Worm (Caenorhabditis elegans) whole organism, L3 larva: ENCODE results near the gene cec-5.

Experiments
- R02D3.7 ChIP-seq: fragments of 150-350 bp; optimal IDR thresholded peaks from 2 replicates; lab custom pipeline; 2014; ENCODE audit warnings: missing biosample characterization, missing genetic modification characterization
- ZK546.5 ChIP-seq: sonication (generic microtip); optimal IDR thresholded peaks from 2 replicates; lab custom pipeline; 2017; ENCODE audit warnings: missing biosample characterization, missing genetic modification characterization
- aly-2 ChIP-seq: fragments of 150-350 bp; optimal IDR thresholded peaks from 2 replicates; lab custom pipeline; 2014; ENCODE audit warnings: missing biosample characterization, missing genetic modification characterization
- ceh-16 ChIP-seq: sonication (generic microtip); optimal IDR thresholded peaks from 2 replicates; lab custom pipeline; 2017; ENCODE audit warnings: missing biosample characterization, missing genetic modification characterization
- ceh-28 ChIP-seq: fragments of 150-350 bp; optimal IDR thresholded peaks from 2 replicates; lab custom pipeline; 2014; ENCODE audit warnings: missing biosample characterization, missing genetic modification reagents, missing genetic modification characterization
- ceh-82 ChIP-seq: fragments of 150-350 bp; optimal IDR thresholded peaks from 2 replicates; lab custom pipeline; 2014; ENCODE audit warnings: missing biosample characterization, missing genetic modification characterization
- ceh-9 ChIP-seq: sonication (generic microtip); optimal IDR thresholded peaks from 2 replicates; lab custom pipeline; 2018; ENCODE audit warnings: missing biosample characterization, missing genetic modification characterization
- daf-12 ChIP-seq: fragments of 150-350 bp; optimal IDR thresholded peaks from 2 replicates; lab custom pipeline; 2014; ENCODE audit warnings: missing biosample characterization, missing genetic modification reagents, missing genetic modification characterization
- egl-27 ChIP-seq: sonication (generic microtip); optimal IDR thresholded peaks from 4 replicates; lab custom pipeline; 2017; ENCODE audit warnings: missing biosample characterization, missing genetic modification reagents, missing genetic modification characterization
- egl-5 ChIP-seq: fragments of 150-350 bp; optimal IDR thresholded peaks from 2 replicates; lab custom pipeline; 2017; ENCODE audit warnings: missing biosample characterization, missing genetic modification reagents, missing genetic modification characterization, inconsistent platforms
- elt-1 ChIP-seq: fragments of 150-350 bp; optimal IDR thresholded peaks from 2 replicates; lab custom pipeline; 2014; ENCODE audit warnings: missing biosample characterization, missing genetic modification characterization
- elt-2 ChIP-seq: sonication (generic microtip); optimal IDR thresholded peaks from 2 replicates; lab custom pipeline; 2016; ENCODE audit warnings: missing genetic modification reagents, mild to moderate bottlenecking, missing genetic modification characterization, missing compliant biosample characterization
- elt-3 ChIP-seq, 3 experiments: fragments of 150-350 bp in 1 of 3; sonication (generic microtip) in 2 of 3; optimal IDR thresholded peaks; 2 replicates in 2 of 3; 4 replicates in 1 of 3; lab custom pipeline; 2014 to 2017; ENCODE audit warnings: missing biosample characterization in 3 of 3, missing genetic modification characterization in 3 of 3
- eor-1 ChIP-seq, 2 experiments: fragments of 150-350 bp; optimal IDR thresholded peaks; 2 replicates each; lab custom pipeline; 2014 to 2018; ENCODE audit warnings: missing biosample characterization in 2 of 2, missing genetic modification characterization in 2 of 2
- fkh-2 ChIP-seq: fragments of 150-350 bp; optimal IDR thresholded peaks from 2 replicates; lab custom pipeline; 2014; ENCODE audit warnings: missing biosample characterization, missing genetic modification reagents, missing genetic modification characterization
- fos-1 ChIP-seq: fragments of 150-350 bp; optimal IDR thresholded peaks from 2 replicates; lab custom pipeline; 2014; ENCODE audit warnings: missing biosample characterization, missing genetic modification characterization
- hmg-11 ChIP-seq: sonication (generic microtip); optimal IDR thresholded peaks from 2 replicates; lab custom pipeline; 2016; ENCODE audit warnings: missing genetic modification characterization, missing compliant biosample characterization
- jun-1 ChIP-seq: fragments of 150-350 bp; optimal IDR thresholded peaks from 2 replicates; lab custom pipeline; 2014; ENCODE audit warnings: missing biosample characterization, missing genetic modification reagents, missing genetic modification characterization
- lin-15B ChIP-seq: fragments of 150-350 bp; optimal IDR thresholded peaks from 2 replicates; lab custom pipeline; 2014; ENCODE audit warnings: missing biosample characterization, missing genetic modification characterization
- lin-39 ChIP-seq: fragments of 150-350 bp; optimal IDR thresholded peaks from 2 replicates; lab custom pipeline; 2018; ENCODE audit warnings: missing biosample characterization, missing genetic modification reagents, missing genetic modification characterization
- lsy-12 ChIP-seq: sonication (generic microtip); optimal IDR thresholded peaks from 2 replicates; lab custom pipeline; 2016; ENCODE audit warnings: mild to moderate bottlenecking, missing genetic modification characterization, missing compliant biosample characterization
- mdl-1 ChIP-seq: fragments of 150-350 bp; optimal IDR thresholded peaks from 2 replicates; lab custom pipeline; 2014; ENCODE audit warnings: missing biosample characterization, missing genetic modification characterization
- mml-1 ChIP-seq: fragments of 150-350 bp; sonication (generic microtip); optimal IDR thresholded peaks from 3 replicates; lab custom pipeline; 2014; ENCODE audit warnings: missing biosample characterization, missing genetic modification characterization
- nhr-11 ChIP-seq: fragments of 150-350 bp; optimal IDR thresholded peaks from 2 replicates; lab custom pipeline; 2014; ENCODE audit warnings: missing biosample characterization, missing genetic modification characterization
- nhr-23 ChIP-seq: fragments of 150-350 bp; optimal IDR thresholded peaks from 2 replicates; lab custom pipeline; 2014; ENCODE audit warnings: missing biosample characterization, missing genetic modification reagents, missing genetic modification characterization
- nhr-237 ChIP-seq: fragments of 150-350 bp; optimal IDR thresholded peaks from 2 replicates; lab custom pipeline; 2014; ENCODE audit warnings: missing biosample characterization, missing genetic modification characterization
- nhr-25 ChIP-seq: sonication (generic microtip); optimal IDR thresholded peaks from 2 replicates; lab custom pipeline; 2017; ENCODE audit warnings: missing biosample characterization, missing genetic modification characterization
- nhr-28 ChIP-seq: fragments of 150-350 bp; optimal IDR thresholded peaks from 2 replicates; lab custom pipeline; 2014; ENCODE audit warnings: missing biosample characterization, missing genetic modification characterization
- nhr-67 ChIP-seq: fragments of 150-350 bp; optimal IDR thresholded peaks from 2 replicates; lab custom pipeline; 2014; ENCODE audit warnings: missing biosample characterization, missing genetic modification characterization
- pqm-1 ChIP-seq: fragments of 150-350 bp; optimal IDR thresholded peaks from 2 replicates; lab custom pipeline; 2017; ENCODE audit warnings: missing biosample characterization, missing genetic modification characterization, inconsistent platforms
- skn-1 ChIP-seq: fragments of 150-350 bp; optimal IDR thresholded peaks from 2 replicates; lab custom pipeline; 2014; ENCODE audit warnings: missing biosample characterization, missing genetic modification characterization
- tbx-2 ChIP-seq: sonication (generic microtip); optimal IDR thresholded peaks from 2 replicates; lab custom pipeline; 2016; ENCODE audit warnings: mild to moderate bottlenecking, missing genetic modification characterization, missing compliant biosample characterization
- ztf-11 ChIP-seq: fragments of 150-350 bp; optimal IDR thresholded peaks from 2 replicates; lab custom pipeline; 2014; ENCODE audit warnings: missing biosample characterization, missing genetic modification characterization
- ztf-4 ChIP-seq: fragments of 150-350 bp; optimal IDR thresholded peaks from 2 replicates; lab custom pipeline; 2014; ENCODE audit warnings: missing biosample characterization, missing genetic modification characterization

The cec-5 gene

ce11 chrIV:7547843-7548578 is 31.9 kb downstream of the cec-5 start, which contains the start of the genes cdd-2 and oef-1:
Gene cdd-2, minus strand, starts transcription at chrIV:7547893.
Gene oef-1, plus strand, starts transcription at chrIV:7548417.
- no peak for TF ChIP-seq R02D3.7 (tag; lab: Kevin White, UChicago)
- TF ChIP-seq fos-1 (tag; lab: Kevin White, UChicago), result no peak
- TF ChIP-seq fkh-2 (tag; lab: Kevin White, UChicago), result no peak
- TF ChIP-seq nhr-28 (tag; lab: Kevin White, UChicago), result no peak
- TF ChIP-seq pqm-1, result no peak
- no peak for TF ChIP-seq skn-1 (tag; lab: Kevin White, UChicago)
- TF ChIP-seq nhr-11 (tag; lab: Kevin White, UChicago), result no peak
- TF ChIP-seq lin-39 (tag; lab: Kevin White, UChicago), result no peak
- no peak for TF ChIP-seq mdl-1 (tag; lab: Kevin White, UChicago)
- no peak for TF ChIP-seq ZK546.5 (tag; lab: Kevin White, UChicago)
- TF ChIP-seq ceh-16 (tag; lab: Kevin White, UChicago), result no peak
- TF ChIP-seq, all 47 proteins: peak for 0

- no peak for TF ChIP-seq nhr-28 (tag; lab: Kevin White, UChicago)
- no peak for TF ChIP-seq lsy-12 (tag; lab: Kevin White, UChicago)
- no peak for TF ChIP-seq nhr-237
- TF ChIP-seq lin-15B, result no peak
- no peak for TF ChIP-seq elt-1 (tag; lab: Kevin White, UChicago)
- TF ChIP-seq mml-1 (tag; lab: Kevin White, UChicago), result no peak
- no peak for TF ChIP-seq ztf-11
- no peak for TF ChIP-seq egl-27
- no peak for TF ChIP-seq aly-2 (tag; lab: Kevin White, UChicago)
- no peak for TF ChIP-seq ceh-28 (tag; lab: Kevin White, UChicago)
- TF ChIP-seq nhr-11 (tag; lab: Kevin White, UChicago), result no peak
- no peak for TF ChIP-seq nhr-67 (tag; lab: Kevin White, UChicago)
- no peak for TF ChIP-seq tbx-2 (tag; lab: Kevin White, UChicago)
- no peak for TF ChIP-seq mdl-1 (tag; lab: Kevin White, UChicago)
- no peak for TF ChIP-seq nhr-23 (tag; lab: Kevin White, UChicago)
- TF ChIP-seq pqm-1, result no peak
- TF ChIP-seq egl-5 (tag; lab: Kevin White, UChicago), result no peak
Measured at ce11 chrIV:7543662-7544061, 36.2 kb downstream of the cec-5 start.

ce11 chrIV:7542485-7543001 is 37.4 kb downstream of the cec-5 start, which contains the start of gene R05G6.10:
Gene R05G6.10, minus strand, starts transcription at chrIV:7542535.
- no peak for TF ChIP-seq eor-1 (tag; optimal IDR thresholded peaks at IDR 0.05; lab: Kevin White, UChicago)

- TF ChIP-seq lin-15B, result no peak
- no peak for TF ChIP-seq jun-1 (tag; lab: Kevin White, UChicago)
- TF ChIP-seq nhr-25, result no peak
- TF ChIP-seq fkh-2 (tag; lab: Kevin White, UChicago), result no peak
- TF ChIP-seq ZK546.5 (tag; lab: Kevin White, UChicago), result no peak
- no peak for TF ChIP-seq nhr-23 (tag; lab: Kevin White, UChicago)
- no peak for TF ChIP-seq elt-3 (tag; optimal IDR thresholded peaks at IDR 0.05; lab: Kevin White, UChicago)
- TF ChIP-seq lsy-12 (tag; lab: Kevin White, UChicago), result no peak
- TF ChIP-seq eor-1 (tag; optimal IDR thresholded peaks at IDR 0.05; lab: Kevin White, UChicago), result no peak
- no peak for TF ChIP-seq tbx-2 (tag; lab: Kevin White, UChicago)
- no peak for TF ChIP-seq ztf-4 (tag; lab: Kevin White, UChicago)
- TF ChIP-seq elt-2 (tag; lab: Kevin White, UChicago), result no peak
- no peak for TF ChIP-seq ceh-16 (tag; lab: Kevin White, UChicago)
- no peak for TF ChIP-seq elt-1 (tag; lab: Kevin White, UChicago)
- TF ChIP-seq daf-12 (tag; lab: Kevin White, UChicago), result no peak
- no peak for TF ChIP-seq nhr-11 (tag; lab: Kevin White, UChicago)
- TF ChIP-seq ceh-82, result no peak
- no peak for TF ChIP-seq hmg-11
- no peak for TF ChIP-seq ceh-9
Measured at ce11 chrIV:7532360-7532759, 47.6 kb downstream of the cec-5 start, which contains the start of gene R05G6.1. Gene R05G6.1, plus strand, starts transcription at chrIV:7532660.
